Fruit fly (Drosophila melanogaster) whole organism, embryonic: ENCODE results near the gene spo.
A peak's percentile ranks its signal among the peaks of the same experiment; 100 is the strongest.

ENCODE experiments used
- Bgb ChIP-seq: fragments of 200-800 bp; sonication (Bioruptor generic); IDR thresholded peaks from 2 replicates; pipeline ENCODE4 v1.3.6; 2022; ENCODE audit warnings: missing biosample characterization, missing genetic modification characterization; ENCODE audit not compliant: partially characterized antibody
- CG14860 ChIP-seq: fragments of 200-800 bp; sonication (Bioruptor generic); IDR thresholded peaks from 3 replicates; pipeline ENCODE4 v1.3.6; 2022; ENCODE audit warnings: missing biosample characterization, missing genetic modification characterization; ENCODE audit not compliant: partially characterized antibody
- CG15601 ChIP-seq: fragments of 200-800 bp; sonication (Bioruptor generic); optimal IDR thresholded peaks from 3 replicates; lab custom pipeline; 2019; ENCODE audit warnings: missing biosample characterization, mild to moderate bottlenecking, missing genetic modification characterization, moderate library complexity
- CG17568 ChIP-seq: fragments of 200-800 bp; sonication (Bioruptor generic); optimal IDR thresholded peaks from 2 replicates; lab custom pipeline; 2018; ENCODE audit warnings: missing biosample characterization, mild to moderate bottlenecking, missing genetic modification characterization, moderate library complexity
- CG6683 ChIP-seq: fragments of 200-800 bp; sonication (Bioruptor generic); optimal IDR thresholded peaks from 2 replicates; lab custom pipeline; 2017; ENCODE audit warnings: missing biosample characterization, mild to moderate bottlenecking, missing genetic modification characterization, missing genetic modification reagents
- CG8281 ChIP-seq: fragments of 200-800 bp; sonication (Bioruptor generic); optimal IDR thresholded peaks from 2 replicates; lab custom pipeline; 2018; ENCODE audit warnings: missing biosample characterization, mild to moderate bottlenecking, missing genetic modification characterization, moderate library complexity
- CG9215 ChIP-seq: fragments of 200-800 bp; sonication (Bioruptor generic); IDR thresholded peaks from 2 replicates; pipeline ENCODE4 v1.3.6; 2022; ENCODE audit warnings: missing biosample characterization, missing genetic modification characterization
- CG9609 ChIP-seq: fragments of 200-800 bp; sonication (Bioruptor generic); optimal IDR thresholded peaks from 3 replicates; lab custom pipeline; 2016; ENCODE audit warnings: missing biosample characterization, missing genetic modification characterization
- CrebB ChIP-seq: fragments of 200-800 bp; sonication (Bioruptor generic); optimal IDR thresholded peaks from 3 replicates; lab custom pipeline; 2018; ENCODE audit warnings: missing biosample characterization, mild to moderate bottlenecking, missing genetic modification characterization
- Neu2 ChIP-seq: fragments of 200-800 bp; sonication (Bioruptor generic); optimal IDR thresholded peaks from 3 replicates; lab custom pipeline; 2016; ENCODE audit warnings: missing biosample characterization, missing genetic modification characterization, borderline replicate concordance
- mld ChIP-seq: fragments of 200-800 bp; sonication (Bioruptor generic); IDR thresholded peaks from 3 replicates; pipeline ENCODE4 v1.3.6; 2022; ENCODE audit warnings: missing biosample characterization, missing genetic modification characterization; ENCODE audit not compliant: partially characterized antibody
- toy ChIP-seq: fragments of 200-800 bp; sonication (Bioruptor generic); IDR thresholded peaks from 2 replicates; pipeline ENCODE4 v1.3.6; 2022; ENCODE audit warnings: missing biosample characterization, missing genetic modification characterization
- ttk ChIP-seq: fragments of 200-800 bp; sonication (Bioruptor generic); IDR thresholded peaks from 2 replicates; pipeline ENCODE4 v2.1.2; 2022; ENCODE audit warnings: missing biosample characterization, missing genetic modification characterization

dm6 chr3L:5611732-5612250 lies 19.4 kb upstream of the spo start:
- no peak for TF ChIP-seq Bgb
- TF ChIP-seq CG9215: no peak
- TF ChIP-seq toy: no peak
- no peak for TF ChIP-seq CG9609 (GFP tag; lab: Kevin White, UChicago)
- peak; percentile 74 for TF ChIP-seq ttk (GFP tag; lab: Robert Waterston, UW)
- peak; percentile 73 for TF ChIP-seq CG17568 (GFP tag; lab: Kevin White, UChicago)
- TF ChIP-seq mld (GFP tag; lab: Robert Waterston, UW): no peak
- peak; percentile 60 for TF ChIP-seq CG8281 (tag; lab: Kevin White, UChicago)
- no peak for TF ChIP-seq CG6683 (GFP tag; lab: Kevin White, UChicago)
- no peak for TF ChIP-seq CG14860
- peak; percentile 94 for TF ChIP-seq CG15601 (tag; lab: Kevin White, UChicago)
- peak; percentile 76 for TF ChIP-seq CrebB (tag; lab: Kevin White, UChicago)
- TF ChIP-seq Neu2 (GFP tag; lab: Kevin White, UChicago): no peak
